Worm (Caenorhabditis elegans) whole organism, L1 larva: ENCODE results near the gene ceh-83.

Source experiments
- C04F5.9 ChIP-seq: sonication (generic microtip); optimal IDR thresholded peaks from 2 replicates; lab custom pipeline; 2016; ENCODE audit warnings: missing genetic modification characterization, missing compliant biosample characterization
- F16B12.6 ChIP-seq: fragments of 150-350 bp; optimal IDR thresholded peaks from 2 replicates; lab custom pipeline; 2014; ENCODE audit warnings: missing biosample characterization, missing genetic modification characterization
- alr-1 ChIP-seq: fragments of 200-800 bp; sonication (Bioruptor generic); optimal IDR thresholded peaks from 2 replicates; lab custom pipeline; 2018; ENCODE audit warnings: borderline replicate concordance, mild to moderate bottlenecking, missing genetic modification characterization, missing compliant biosample characterization
- aly-2 ChIP-seq: fragments of 150-350 bp; optimal IDR thresholded peaks from 2 replicates; lab custom pipeline; 2014; ENCODE audit warnings: missing biosample characterization, missing genetic modification characterization
- ama-1 ChIP-seq: fragments of 150-350 bp; optimal IDR thresholded peaks from 2 replicates; lab custom pipeline; 2014
- blmp-1 ChIP-seq: fragments of 150-350 bp; optimal IDR thresholded peaks from 2 replicates; lab custom pipeline; 2014; ENCODE audit warnings: missing biosample characterization, missing genetic modification characterization
- ceh-8 ChIP-seq: fragments of 200-800 bp; sonication (Bioruptor generic); optimal IDR thresholded peaks from 2 replicates; lab custom pipeline; 2018; ENCODE audit warnings: mild to moderate bottlenecking, missing genetic modification characterization, moderate library complexity, missing compliant biosample characterization
- ceh-82 ChIP-seq, 3 experiments: fragments of 150-350 bp in 1 of 3; sonication (generic microtip) in 2 of 3; optimal IDR thresholded peaks; 2 replicates each; lab custom pipeline; 2014 to 2017; ENCODE audit warnings: missing biosample characterization in 3 of 3, missing genetic modification characterization in 3 of 3
- dpl-1 ChIP-seq, 3 experiments: fragments of 150-350 bp in 2 of 3; sonication (generic microtip) in 1 of 3; optimal IDR thresholded peaks; 2 replicates each; lab custom pipeline; 2014 to 2017; ENCODE audit warnings: missing biosample characterization in 3 of 3, missing genetic modification characterization in 3 of 3, missing genetic modification reagents in 3 of 3
- dsc-1 ChIP-seq: sonication (generic microtip); optimal IDR thresholded peaks from 2 replicates; lab custom pipeline; 2016; ENCODE audit warnings: mild to moderate bottlenecking, missing genetic modification characterization, missing compliant biosample characterization
- efl-1 ChIP-seq, 4 experiments: fragments of 150-350 bp; optimal IDR thresholded peaks in 3 of 4; peaks in 1 of 4; 1 replicate in 1 of 4; 2 replicates in 3 of 4; lab custom pipeline; 2014; ENCODE audit warnings: missing biosample characterization in 2 of 4, missing genetic modification characterization in 2 of 4, missing genetic modification reagents in 2 of 4
- efl-3 ChIP-seq: fragments of 200-800 bp; sonication (Bioruptor generic); optimal IDR thresholded peaks from 2 replicates; lab custom pipeline; 2018; ENCODE audit warnings: mild to moderate bottlenecking, missing genetic modification characterization, missing compliant biosample characterization
- egl-13 ChIP-seq: sonication (generic microtip); optimal IDR thresholded peaks from 2 replicates; lab custom pipeline; 2016; ENCODE audit warnings: missing genotype, missing genetic modification reagents, missing genetic modification characterization, missing compliant biosample characterization
- egl-27 ChIP-seq, 2 experiments: fragments of 150-350 bp in 1 of 2; sonication (generic microtip); optimal IDR thresholded peaks; 3 replicates each; lab custom pipeline; 2017 to 2018; ENCODE audit warnings: missing biosample characterization in 2 of 2, missing genetic modification characterization in 2 of 2, missing genetic modification reagents in 2 of 2
- fkh-10 ChIP-seq: sonication (generic microtip); optimal IDR thresholded peaks from 2 replicates; lab custom pipeline; 2017; ENCODE audit warnings: missing biosample characterization, missing genetic modification reagents, missing genetic modification characterization
- fos-1 ChIP-seq: fragments of 150-350 bp; optimal IDR thresholded peaks from 2 replicates; lab custom pipeline; 2014; ENCODE audit warnings: missing biosample characterization, missing genetic modification characterization
- hlh-17 ChIP-seq: fragments of 200-800 bp; sonication (Bioruptor generic); optimal IDR thresholded peaks from 2 replicates; lab custom pipeline; 2018; ENCODE audit warnings: missing genetic modification characterization, mild to moderate bottlenecking, missing compliant biosample characterization, moderate library complexity, borderline replicate concordance
- hpl-2 ChIP-seq: fragments of 150-350 bp; optimal IDR thresholded peaks from 2 replicates; lab custom pipeline; 2014; ENCODE audit warnings: missing biosample characterization, missing genetic modification reagents, missing genetic modification characterization
- isw-1 ChIP-seq: fragments of 200-800 bp; sonication (Bioruptor generic); IDR thresholded peaks from 2 replicates; pipeline ENCODE4 v1.3.6; 2022; ENCODE audit warnings: missing genetic modification characterization, missing compliant biosample characterization
- lin-39 ChIP-seq: fragments of 150-350 bp; optimal IDR thresholded peaks from 2 replicates; lab custom pipeline; 2014; ENCODE audit warnings: missing biosample characterization, missing genetic modification reagents, missing genetic modification characterization
- nhr-19 ChIP-seq: fragments of 200-800 bp; sonication (Bioruptor generic); conservative IDR thresholded peaks from 2 replicates; pipeline ENCODE4 v1.3.6; 2022; ENCODE audit warnings: missing genetic modification characterization, missing compliant biosample characterization
- nhr-237 ChIP-seq: fragments of 150-350 bp; optimal IDR thresholded peaks from 2 replicates; lab custom pipeline; 2014; ENCODE audit warnings: missing biosample characterization, missing genetic modification characterization
- nhr-71 ChIP-seq: sonication (generic microtip); optimal IDR thresholded peaks from 2 replicates; lab custom pipeline; 2016; ENCODE audit warnings: mild to moderate bottlenecking, missing genetic modification characterization, moderate library complexity, missing compliant biosample characterization
- nhr-85 ChIP-seq: sonication (generic microtip); peaks from one replicate; lab custom pipeline; 2016; ENCODE audit warnings: missing genetic modification characterization, inconsistent platforms, missing compliant biosample characterization
- pqm-1 ChIP-seq: sonication (generic microtip); optimal IDR thresholded peaks from 3 replicates; lab custom pipeline; 2017; ENCODE audit warnings: missing biosample characterization, missing genetic modification characterization
- rnt-1 ChIP-seq: sonication (generic microtip); optimal IDR thresholded peaks from 2 replicates; lab custom pipeline; 2016; ENCODE audit warnings: mild to moderate bottlenecking, missing genetic modification characterization, moderate library complexity, missing compliant biosample characterization
- skn-1 ChIP-seq: fragments of 150-350 bp; optimal IDR thresholded peaks from 2 replicates; lab custom pipeline; 2014; ENCODE audit warnings: missing biosample characterization, missing genetic modification characterization
- tbx-2 ChIP-seq: sonication (generic microtip); optimal IDR thresholded peaks from 2 replicates; lab custom pipeline; 2016; ENCODE audit warnings: missing genetic modification characterization, missing compliant biosample characterization
- tlp-1 ChIP-seq: fragments of 150-350 bp; optimal IDR thresholded peaks from 2 replicates; lab custom pipeline; 2014; ENCODE audit warnings: missing biosample characterization, missing genetic modification characterization
- unc-130 ChIP-seq: fragments of 150-350 bp; optimal IDR thresholded peaks from 2 replicates; lab custom pipeline; 2017; ENCODE audit warnings: missing biosample characterization, missing genetic modification characterization, inconsistent platforms
- unc-30 ChIP-seq: sonication (generic microtip); optimal IDR thresholded peaks from 2 replicates; lab custom pipeline; 2017; ENCODE audit warnings: missing biosample characterization, missing genetic modification characterization
- xbp-1 ChIP-seq: sonication (generic microtip); optimal IDR thresholded peaks from 2 replicates; lab custom pipeline; 2016; ENCODE audit warnings: missing genetic modification characterization, missing compliant biosample characterization
- zag-1 ChIP-seq: fragments of 150-350 bp; optimal IDR thresholded peaks from 2 replicates; lab custom pipeline; 2014; ENCODE audit warnings: missing biosample characterization, missing genetic modification characterization
- ztf-11 ChIP-seq, 2 experiments: sonication (generic microtip); optimal IDR thresholded peaks; 2 replicates each; lab custom pipeline; 2016 to 2017; ENCODE audit warnings: missing genetic modification characterization in 2 of 2, missing biosample characterization in 1 of 2, missing compliant biosample characterization in 1 of 2

The ceh-83 gene

ce11 chrII:1694530-1694929 lies 41.8 kb downstream of the ceh-83 start, which contains the start of gene fbxc-26:
Gene fbxc-26 (minus strand): TSS chrII:1694630.
- TF ChIP-seq hlh-17 (GFP tag; lab: Kevin White, UChicago) (no peak), C04F5.9 (tag; lab: Kevin White, UChicago) (no peak)

ce11 chrII:1692827-1693226 lies 43.5 kb downstream of the ceh-83 start, which contains the start of gene fbxc-21:
Gene fbxc-21 (minus strand): TSS chrII:1692927.
- no peak for TF ChIP-seq efl-3 (GFP tag; lab: Kevin White, UChicago)
- TF ChIP-seq ama-1 (lab: Kevin White, UChicago) = no peak
- TF ChIP-seq fkh-10 = no peak
- no peak for TF ChIP-seq hpl-2 (GFP tag; lab: Kevin White, UChicago)
- no peak for TF ChIP-seq unc-30 (tag; lab: Kevin White, UChicago)
- TF ChIP-seq nhr-19 (GFP tag; lab: Robert Waterston, UW) = no peak
- no peak for TF ChIP-seq fos-1
- no peak for TF ChIP-seq efl-1 (optimal IDR thresholded peaks at IDR 0.05; lab: Kevin White, UChicago)
- no peak for TF ChIP-seq efl-1 (GFP tag; optimal IDR thresholded peaks at IDR 0.05 in 1 of 2; lab: Kevin White, UChicago)
- no peak for TF ChIP-seq blmp-1 (tag; lab: Kevin White, UChicago)
- TF ChIP-seq ceh-8 = no peak
- TF ChIP-seq egl-27 (tag; optimal IDR thresholded peaks at IDR 0.05; lab: Kevin White, UChicago) = no peak
- TF ChIP-seq hlh-17 (GFP tag; lab: Kevin White, UChicago) = no peak

- TF ChIP-seq tlp-1 (tag; lab: Kevin White, UChicago) = no peak
- TF ChIP-seq nhr-71 (tag; lab: Kevin White, UChicago) = no peak
- TF ChIP-seq ceh-82 (tag; optimal IDR thresholded peaks at IDR 0.05; lab: Kevin White, UChicago) = no peak
- no peak for TF ChIP-seq ztf-11 (tag; optimal IDR thresholded peaks at IDR 0.05; lab: Kevin White, UChicago)
- TF ChIP-seq aly-2 = no peak
- TF ChIP-seq dpl-1 (GFP tag; optimal IDR thresholded peaks at IDR 0.05; lab: Kevin White, UChicago) = no peak
- no peak for TF ChIP-seq F16B12.6 (tag; lab: Kevin White, UChicago)
- no peak for TF ChIP-seq egl-13 (tag; lab: Kevin White, UChicago)
- TF ChIP-seq tbx-2 (tag; lab: Kevin White, UChicago) = no peak
- TF ChIP-seq nhr-237 (tag; lab: Kevin White, UChicago) = no peak
- TF ChIP-seq alr-1 = no peak
- TF ChIP-seq pqm-1 = no peak
These were observed 45.3 kb downstream of the ceh-83 start, which contains the start of gene fbxc-22 for ce11 chrII:1691011-1691410. Gene fbxc-22 (minus strand): TSS chrII:1691111.

ce11 chrII:1688813-1689212 lies 47.5 kb downstream of the ceh-83 start, which contains the start of the genes fbxb-18 and fbxb-19:
Gene fbxb-18 (minus strand): TSS chrII:1688913.
Gene fbxb-19 (minus strand): TSS chrII:1689181.
- TF ChIP-seq lin-39 (tag; lab: Kevin White, UChicago) = no peak
- TF ChIP-seq nhr-85 (tag; lab: Kevin White, UChicago) = no peak
- TF ChIP-seq zag-1 (tag; lab: Kevin White, UChicago) = no peak
- TF ChIP-seq isw-1 = no peak
- TF ChIP-seq tlp-1 (tag; lab: Kevin White, UChicago) = no peak
- TF ChIP-seq rnt-1 (tag; lab: Kevin White, UChicago) = no peak
- TF ChIP-seq unc-130 (tag; lab: Kevin White, UChicago) = no peak
- no peak for TF ChIP-seq xbp-1 (tag; lab: Kevin White, UChicago)
- no peak for TF ChIP-seq ceh-8

DNA sequence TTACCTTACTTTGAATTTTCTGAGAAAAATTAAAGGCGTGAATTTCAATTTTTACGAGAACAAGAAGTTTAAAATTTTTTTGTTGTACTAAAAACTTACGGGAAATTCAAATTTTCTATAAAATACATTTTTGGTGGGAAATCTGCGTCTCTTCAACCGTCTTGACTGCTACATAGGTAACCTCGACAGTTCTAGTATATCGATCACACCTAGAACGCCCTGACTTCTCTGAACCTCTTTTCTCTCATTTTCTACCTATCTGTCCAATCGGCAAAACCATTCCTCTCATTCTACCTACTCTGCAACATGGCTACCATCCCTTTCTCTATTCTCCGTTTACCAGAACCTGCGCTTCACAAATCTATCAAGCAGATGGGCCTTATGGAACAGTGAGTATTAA lies 52.6 kb downstream of the ceh-83 start, which contains the start of gene fbxb-25:
TSS of gene fbxb-25 (plus strand) at position 301 of the 400 bp plus-strand sequence.
- no peak for TF ChIP-seq ama-1 (lab: Kevin White, UChicago)
- TF ChIP-seq tlp-1 (tag; lab: Kevin White, UChicago) = no peak
- TF ChIP-seq skn-1 (tag; lab: Kevin White, UChicago) = no peak
- TF ChIP-seq alr-1 = no peak
- no peak for TF ChIP-seq dsc-1 (tag; lab: Kevin White, UChicago)
